Worm (Caenorhabditis elegans) whole organism, L4 larva: ENCODE data around the gene ceh-89.

Experiments
- D1046.2 ChIP-seq: fragments of 200-800 bp; sonication (Bioruptor generic); IDR thresholded peaks from 2 replicates; pipeline ENCODE4 v1.3.6; 2022; ENCODE audit warnings: missing genetic modification characterization, missing compliant biosample characterization
- F37D6.2 ChIP-seq: sonication (generic microtip); optimal IDR thresholded peaks from 2 replicates; lab custom pipeline; 2016; ENCODE audit warnings: mild to moderate bottlenecking, missing genetic modification characterization, missing compliant biosample characterization
- F49E8.2 ChIP-seq: sonication (generic microtip); optimal IDR thresholded peaks from 2 replicates; lab custom pipeline; 2016; ENCODE audit warnings: missing compliant biosample characterization, mild to moderate bottlenecking, missing genetic modification characterization, borderline replicate concordance
- T20F7.1 ChIP-seq: fragments of 200-800 bp; sonication (Bioruptor generic); optimal IDR thresholded peaks from 2 replicates; lab custom pipeline; 2018; ENCODE audit warnings: mild to moderate bottlenecking, missing genetic modification characterization, missing compliant biosample characterization
- T26A8.4 ChIP-seq: fragments of 200-800 bp; sonication (Bioruptor generic); IDR thresholded peaks from 2 replicates; pipeline ENCODE4 v1.3.6; 2022; ENCODE audit warnings: missing genetic modification characterization, missing compliant biosample characterization
- Y75B8A.6 ChIP-seq: fragments of 200-800 bp; sonication (Bioruptor generic); IDR thresholded peaks from 2 replicates; pipeline ENCODE4 v1.3.6; 2022; ENCODE audit warnings: missing genetic modification reagents, missing genetic modification characterization, missing compliant biosample characterization
- ZK546.5 ChIP-seq, 2 experiments: sonication (generic microtip); optimal IDR thresholded peaks; 2 replicates each; lab custom pipeline; 2017; ENCODE audit warnings: missing biosample characterization in 2 of 2, missing genetic modification characterization in 2 of 2
- aha-1 ChIP-seq: fragments of 150-350 bp; peaks from one replicate; lab custom pipeline; 2014; ENCODE audit warnings: missing biosample characterization, missing genetic modification characterization
- ceh-20 ChIP-seq: fragments of 200-800 bp; sonication (Bioruptor generic); IDR thresholded peaks from 2 replicates; pipeline ENCODE4 v1.3.6; 2022; ENCODE audit warnings: missing genetic modification reagents, missing genetic modification characterization, missing compliant biosample characterization
- ceh-44 ChIP-seq: fragments of 200-800 bp; sonication (Bioruptor generic); IDR thresholded peaks from 2 replicates; pipeline ENCODE4 v1.3.6; 2022; ENCODE audit warnings: missing genetic modification reagents, missing genetic modification characterization, missing compliant biosample characterization
- ces-1 ChIP-seq: fragments of 150-350 bp; sonication (generic microtip); optimal IDR thresholded peaks from 4 replicates; lab custom pipeline; 2014; ENCODE audit warnings: missing biosample characterization, missing genetic modification reagents, missing genetic modification characterization
- cey-2 ChIP-seq: sonication (generic microtip); optimal IDR thresholded peaks from 3 replicates; lab custom pipeline; 2017; ENCODE audit warnings: missing genetic modification characterization, mild to moderate bottlenecking, missing compliant biosample characterization, antibody characterized with exemption, borderline replicate concordance; ENCODE audit not compliant: insufficient read depth
- daf-12 ChIP-seq: fragments of 150-350 bp; optimal IDR thresholded peaks from 2 replicates; lab custom pipeline; 2014; ENCODE audit warnings: missing biosample characterization, missing genetic modification reagents, missing genetic modification characterization
- daf-16 ChIP-seq, 3 experiments: sonication (generic microtip); optimal IDR thresholded peaks; 2 replicates each; lab custom pipeline; 2016 to 2017; ENCODE audit warnings: missing genetic modification characterization in 3 of 3, missing genetic modification reagents in 3 of 3, mild to moderate bottlenecking in 2 of 3, missing compliant biosample characterization in 2 of 3, missing biosample characterization in 1 of 3, moderate library complexity in 1 of 3
- daf-8 ChIP-seq: fragments of 200-800 bp; sonication (Bioruptor generic); IDR thresholded peaks from 2 replicates; pipeline ENCODE4 v1.3.6; 2022; ENCODE audit warnings: missing genetic modification characterization, missing compliant biosample characterization
- dmd-6 ChIP-seq: fragments of 200-800 bp; sonication (Bioruptor generic); IDR thresholded peaks from 2 replicates; pipeline ENCODE4 v1.3.6; 2022; ENCODE audit warnings: missing genetic modification reagents, missing genetic modification characterization, missing compliant biosample characterization
- dmd-8 ChIP-seq: fragments of 200-800 bp; sonication (Bioruptor generic); IDR thresholded peaks from 2 replicates; pipeline ENCODE4 v1.3.6; 2022; ENCODE audit warnings: missing genetic modification characterization, missing compliant biosample characterization
- dve-1 ChIP-seq: sonication (generic microtip); optimal IDR thresholded peaks from 2 replicates; lab custom pipeline; 2017; ENCODE audit warnings: antibody characterized with exemption, mild to moderate bottlenecking, missing genetic modification characterization, missing compliant biosample characterization; ENCODE audit not compliant: insufficient read depth
- egl-27 ChIP-seq: sonication (generic microtip); optimal IDR thresholded peaks from 3 replicates; lab custom pipeline; 2017; ENCODE audit warnings: missing biosample characterization, missing genetic modification reagents, missing genetic modification characterization
- fkh-10 ChIP-seq: fragments of 150-350 bp; optimal IDR thresholded peaks from 2 replicates; lab custom pipeline; 2014; ENCODE audit warnings: missing biosample characterization, missing genetic modification reagents, missing genetic modification characterization
- gei-8 ChIP-seq: fragments of 200-800 bp; sonication (Bioruptor generic); optimal IDR thresholded peaks from 2 replicates; lab custom pipeline; 2018; ENCODE audit warnings: mild to moderate bottlenecking, missing genetic modification characterization, missing compliant biosample characterization
- hif-1 ChIP-seq, 2 experiments: sonication (generic microtip); optimal IDR thresholded peaks; 2 replicates each; lab custom pipeline; 2016 to 2017; ENCODE audit warnings: missing compliant biosample characterization in 2 of 2, missing genetic modification characterization in 2 of 2, missing genetic modification reagents in 2 of 2, missing genotype in 2 of 2, mild to moderate bottlenecking in 1 of 2
- hlh-11 ChIP-seq: fragments of 200-800 bp; sonication (Bioruptor generic); optimal IDR thresholded peaks from 2 replicates; lab custom pipeline; 2018; ENCODE audit warnings: mild to moderate bottlenecking, missing genetic modification characterization, missing compliant biosample characterization
- hlh-30 ChIP-seq: sonication (generic microtip); optimal IDR thresholded peaks from 2 replicates; lab custom pipeline; 2017; ENCODE audit warnings: antibody characterized with exemption, mild to moderate bottlenecking, missing genetic modification characterization, missing compliant biosample characterization; ENCODE audit not compliant: insufficient read depth
- hmg-1.1 ChIP-seq: fragments of 200-800 bp; sonication (Bioruptor generic); IDR thresholded peaks from 2 replicates; pipeline ENCODE4 v1.3.6; 2022; ENCODE audit warnings: missing genetic modification reagents, missing genetic modification characterization, missing compliant biosample characterization
- lin-1 ChIP-seq: fragments of 200-800 bp; sonication (Bioruptor generic); IDR thresholded peaks from 2 replicates; pipeline ENCODE4 v1.3.6; 2022; ENCODE audit warnings: missing genetic modification reagents, missing genetic modification characterization, missing compliant biosample characterization
- lin-13 ChIP-seq: fragments of 150-350 bp; optimal IDR thresholded peaks from 2 replicates; lab custom pipeline; 2014; ENCODE audit warnings: missing biosample characterization, missing genetic modification reagents, missing genetic modification characterization
- lin-29 ChIP-seq: fragments of 200-800 bp; sonication (Bioruptor generic); IDR thresholded peaks from 2 replicates; pipeline ENCODE4 v1.3.6; 2022; ENCODE audit warnings: missing genetic modification reagents, missing genetic modification characterization, missing compliant biosample characterization
- lir-3 ChIP-seq: sonication (generic microtip); optimal IDR thresholded peaks from 2 replicates; lab custom pipeline; 2016; ENCODE audit warnings: mild to moderate bottlenecking, missing genetic modification characterization, missing compliant biosample characterization
- madf-5 ChIP-seq, 2 experiments: fragments of 200-800 bp; sonication (Bioruptor generic); IDR thresholded peaks; 2 replicates each; pipeline ENCODE4 v1.3.6; 2022; ENCODE audit warnings: missing compliant biosample characterization in 2 of 2, missing genetic modification characterization in 2 of 2
- mdl-1 ChIP-seq, 2 experiments: fragments of 150-350 bp in 1 of 2; sonication (generic microtip) in 1 of 2; optimal IDR thresholded peaks; 2 replicates each; lab custom pipeline; 2014 to 2017; ENCODE audit warnings: missing biosample characterization in 2 of 2, missing genetic modification characterization in 2 of 2
- mdt-29 ChIP-seq: fragments of 200-800 bp; sonication (Bioruptor generic); IDR thresholded peaks from 2 replicates; pipeline ENCODE4 v1.3.6; 2022; ENCODE audit warnings: missing genetic modification reagents, missing genetic modification characterization, missing compliant biosample characterization
- mes-2 ChIP-seq: sonication (generic microtip); optimal IDR thresholded peaks from 2 replicates; lab custom pipeline; 2016; ENCODE audit warnings: missing genotype, mild to moderate bottlenecking, missing genetic modification characterization, missing compliant biosample characterization; ENCODE audit not compliant: poor library complexity, severe bottlenecking
- mxl-2 ChIP-seq: fragments of 200-800 bp; sonication (Bioruptor generic); conservative IDR thresholded peaks from 2 replicates; pipeline ENCODE4 v1.3.6; 2022; ENCODE audit warnings: missing genetic modification reagents, missing genetic modification characterization, missing compliant biosample characterization
- mxl-3 ChIP-seq: fragments of 200-800 bp; sonication (Bioruptor generic); optimal IDR thresholded peaks from 2 replicates; lab custom pipeline; 2018; ENCODE audit warnings: mild to moderate bottlenecking, missing genetic modification characterization, missing compliant biosample characterization
- nhr-11 ChIP-seq: fragments of 150-350 bp; optimal IDR thresholded peaks from 2 replicates; lab custom pipeline; 2014; ENCODE audit warnings: missing biosample characterization, missing genetic modification characterization
- nhr-25 ChIP-seq: sonication (generic microtip); optimal IDR thresholded peaks from 2 replicates; lab custom pipeline; 2017; ENCODE audit warnings: missing genetic modification characterization, mild to moderate bottlenecking, missing compliant biosample characterization, antibody characterized with exemption, moderate library complexity, borderline replicate concordance; ENCODE audit not compliant: insufficient read depth
- nhr-28 ChIP-seq: fragments of 150-350 bp; optimal IDR thresholded peaks from 2 replicates; lab custom pipeline; 2014; ENCODE audit warnings: missing biosample characterization, missing genetic modification characterization
- nhr-48 ChIP-seq: sonication (generic microtip); optimal IDR thresholded peaks from 2 replicates; lab custom pipeline; 2016; ENCODE audit warnings: mild to moderate bottlenecking, missing genetic modification characterization, missing compliant biosample characterization
- nhr-6 ChIP-seq: fragments of 150-350 bp; optimal IDR thresholded peaks from 2 replicates; lab custom pipeline; 2014; ENCODE audit warnings: missing biosample characterization, missing genetic modification characterization
- nhr-77 ChIP-seq: fragments of 150-350 bp; optimal IDR thresholded peaks from 2 replicates; lab custom pipeline; 2014; ENCODE audit warnings: missing biosample characterization, missing genetic modification characterization
- pqm-1 ChIP-seq: sonication (generic microtip); optimal IDR thresholded peaks from 2 replicates; lab custom pipeline; 2017; ENCODE audit warnings: missing biosample characterization, missing genetic modification characterization
- sdz-12 ChIP-seq: fragments of 200-800 bp; sonication (Bioruptor generic); optimal IDR thresholded peaks from 2 replicates; lab custom pipeline; 2018; ENCODE audit warnings: mild to moderate bottlenecking, missing genetic modification characterization, missing compliant biosample characterization
- snpc-1.2 ChIP-seq: fragments of 200-800 bp; sonication (Bioruptor generic); IDR thresholded peaks from 2 replicates; pipeline ENCODE4 v1.3.6; 2022; ENCODE audit warnings: missing genetic modification reagents, missing genetic modification characterization, missing compliant biosample characterization
- unc-130 ChIP-seq: sonication (generic microtip); optimal IDR thresholded peaks from 2 replicates; lab custom pipeline; 2016; ENCODE audit warnings: missing genetic modification reagents, missing genetic modification characterization, missing compliant biosample characterization
- unc-62 ChIP-seq, 3 experiments: fragments of 150-350 bp in 1 of 3; sonication (generic microtip); optimal IDR thresholded peaks in 2 of 3; peaks in 1 of 3; 1 replicate in 1 of 3; 2 replicates in 2 of 3; lab custom pipeline; 2014 to 2017; ENCODE audit warnings: missing biosample characterization in 3 of 3, missing genetic modification characterization in 3 of 3, missing genetic modification reagents in 3 of 3, missing genotype in 1 of 3
- zfp-2 ChIP-seq: sonication (generic microtip); optimal IDR thresholded peaks from 2 replicates; lab custom pipeline; 2016; ENCODE audit warnings: mild to moderate bottlenecking, missing genetic modification characterization, missing compliant biosample characterization
- zfp-3 ChIP-seq: fragments of 200-800 bp; sonication (Bioruptor generic); conservative IDR thresholded peaks from 2 replicates; pipeline ENCODE4 v1.3.6; 2022; ENCODE audit warnings: missing genetic modification reagents, missing genetic modification characterization, missing compliant biosample characterization
- zip-11 ChIP-seq: fragments of 200-800 bp; sonication (Bioruptor generic); IDR thresholded peaks from 2 replicates; pipeline ENCODE4 v1.3.6; 2022; ENCODE audit warnings: missing genetic modification characterization, missing compliant biosample characterization
- ztf-7 ChIP-seq: fragments of 150-350 bp; optimal IDR thresholded peaks from 2 replicates; lab custom pipeline; 2014; ENCODE audit warnings: missing biosample characterization, missing genetic modification characterization

ceh-89 gene

DNA sequence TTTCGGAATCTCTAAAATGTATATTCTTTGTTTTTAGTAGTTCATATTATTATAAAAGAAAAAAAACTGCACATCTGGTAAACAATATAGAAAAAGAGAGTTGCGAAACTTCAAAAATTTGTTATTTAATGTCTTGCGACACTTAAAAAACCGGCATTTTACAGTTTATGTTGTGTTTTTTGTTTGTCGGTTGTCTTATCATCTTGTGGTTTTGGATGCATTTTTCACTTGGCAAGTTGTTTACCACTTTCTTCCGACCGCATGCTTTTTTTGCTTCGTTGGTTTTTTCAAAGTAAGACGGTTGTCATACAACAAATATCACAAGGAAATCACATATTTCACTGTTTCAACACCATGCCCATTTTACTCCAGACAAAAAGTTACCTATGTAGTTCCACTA is 3.9 kb downstream of the ceh-89 start (continued):
- no peak for TF ChIP-seq ceh-44 (GFP tag; lab: Robert Waterston, UW)
- no peak for TF ChIP-seq lir-3 (tag; lab: Kevin White, UChicago)
- TF ChIP-seq nhr-77: peak; percentile 43
- peak; percentile 38 for TF ChIP-seq nhr-28 (tag; lab: Kevin White, UChicago)
- TF ChIP-seq pqm-1 (tag; lab: Kevin White, UChicago): no peak
- no peak for TF ChIP-seq ZK546.5 (tag; optimal IDR thresholded peaks at IDR 0.05; lab: Kevin White, UChicago)
- no peak for TF ChIP-seq cey-2 (tag; lab: Kevin White, UChicago)
- no peak for TF ChIP-seq nhr-11 (tag; lab: Kevin White, UChicago)
- TF ChIP-seq nhr-6 (tag; lab: Kevin White, UChicago): no peak
- TF ChIP-seq hlh-30 (tag; lab: Kevin White, UChicago): peak; percentile 77
- TF ChIP-seq mdt-29 (GFP tag; lab: Robert Waterston, UW): no peak
- no peak for TF ChIP-seq ces-1 (GFP tag; lab: Kevin White, UChicago)
- TF ChIP-seq fkh-10 (GFP tag; lab: Kevin White, UChicago): no peak
- TF ChIP-seq mes-2: no peak
- TF ChIP-seq hif-1 (tag; optimal IDR thresholded peaks at IDR 0.05; lab: Kevin White, UChicago): no peak
- TF ChIP-seq Y75B8A.6 (GFP tag; lab: Robert Waterston, UW): no peak
- peak; percentile 74 for TF ChIP-seq dve-1 (tag; lab: Kevin White, UChicago)
- TF ChIP-seq lin-29: no peak
- no peak for TF ChIP-seq T26A8.4 (GFP tag; lab: Robert Waterston, UW)
- no peak for TF ChIP-seq daf-8 (GFP tag; lab: Robert Waterston, UW)
- no peak for TF ChIP-seq mxl-2
- TF ChIP-seq sdz-12: no peak
- no peak for TF ChIP-seq madf-5 (GFP tag; IDR thresholded peaks at IDR 0.05; lab: Robert Waterston, UW)
- peak; percentile 2 for TF ChIP-seq hlh-11 (tag; lab: Kevin White, UChicago)
- TF ChIP-seq F37D6.2 (tag; lab: Kevin White, UChicago): no peak
- TF ChIP-seq D1046.2: no peak
- TF ChIP-seq daf-16 (GFP tag; optimal IDR thresholded peaks at IDR 0.05; lab: Kevin White, UChicago): no peak
- TF ChIP-seq daf-16 (tag; optimal IDR thresholded peaks at IDR 0.05; lab: Kevin White, UChicago): peak; percentile 98
- no peak for TF ChIP-seq snpc-1.2 (GFP tag; lab: Robert Waterston, UW)
- TF ChIP-seq unc-130 (GFP tag; lab: Kevin White, UChicago): no peak
- peak in 1 of 2 experiments; percentile 58 for TF ChIP-seq mdl-1 (tag; optimal IDR thresholded peaks at IDR 0.05; lab: Kevin White, UChicago)
- TF ChIP-seq zfp-2: no peak
- peak in 1 of 2 experiments; percentile 65 for TF ChIP-seq unc-62 (GFP tag; optimal IDR thresholded peaks at IDR 0.05 in 1 of 2; lab: Kevin White, UChicago)
- no peak for TF ChIP-seq unc-62 (tag; optimal IDR thresholded peaks at IDR 0.05; lab: Kevin White, UChicago)
- no peak for TF ChIP-seq ceh-20
- no peak for TF ChIP-seq daf-12 (tag; lab: Kevin White, UChicago)
- no peak for TF ChIP-seq zip-11
- no peak for TF ChIP-seq nhr-25
- TF ChIP-seq dmd-6 (GFP tag; lab: Robert Waterston, UW): 0 out of 2 replicates have a peak, but pooled peaks have one; percentile 17
- TF ChIP-seq dmd-8 (GFP tag; lab: Robert Waterston, UW): no peak

DNA sequence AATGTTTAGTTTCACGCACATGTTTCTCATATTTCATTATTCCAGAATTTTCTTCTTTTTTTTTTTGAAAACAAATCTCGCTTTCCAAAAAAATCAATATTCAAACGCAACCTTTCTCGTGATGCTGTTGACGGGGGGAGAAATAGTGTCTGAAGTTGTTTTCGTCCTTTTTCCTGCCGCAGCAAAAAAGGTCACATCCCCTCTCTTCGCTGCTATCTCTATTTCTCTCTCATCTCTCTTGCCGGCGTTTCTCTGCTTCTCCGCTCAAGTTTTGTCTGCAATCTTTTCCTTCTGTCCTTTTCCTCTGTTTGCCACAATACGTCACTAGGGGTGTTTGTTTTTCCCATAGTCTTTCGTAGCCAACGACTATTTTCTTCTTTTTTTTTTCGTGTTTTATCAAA is 5.0 kb downstream of the ceh-89 start:
- TF ChIP-seq hif-1 (tag; optimal IDR thresholded peaks at IDR 0.05; lab: Kevin White, UChicago) (peak in 1 of 2 experiments; percentile 51), gei-8 (GFP tag; lab: Kevin White, UChicago) (no peak), egl-27 (tag; lab: Kevin White, UChicago) (no peak), F49E8.2 (tag; lab: Kevin White, UChicago) (no peak), lin-1 (0 out of 2 replicates have a peak, but pooled peaks have one; percentile 30), aha-1 (peak; percentile 18), T20F7.1 (peak; percentile 48), mxl-3 (GFP tag; lab: Kevin White, UChicago) (peak; percentile 44), ztf-7 (tag; lab: Kevin White, UChicago) (peak; percentile 2), zfp-3 (GFP tag; lab: Robert Waterston, UW) (no peak), nhr-28 (tag; lab: Kevin White, UChicago) (peak; percentile 96), daf-16 (GFP tag; optimal IDR thresholded peaks at IDR 0.05; lab: Kevin White, UChicago) (peak in 1 of 2 experiments; percentile 86), daf-16 (tag; optimal IDR thresholded peaks at IDR 0.05; lab: Kevin White, UChicago) (peak; percentile 99), hmg-1.1 (GFP tag; lab: Robert Waterston, UW) (peak; percentile 74), nhr-48 (peak; percentile 16), lin-13 (GFP tag; lab: Kevin White, UChicago) (no peak), T26A8.4 (GFP tag; lab: Robert Waterston, UW) (peak; percentile 50; the same call in 1 of the 2 replicates)
